Worm (Caenorhabditis elegans) whole organism, midembryonic: Measurements from ENCODE around the gene Y39A1A.2.

ENCODE experiments used
- T22C8.4 ChIP-seq: fragments of 200-800 bp; sonication (Bioruptor generic); IDR thresholded peaks from 2 replicates; pipeline ENCODE4 v1.3.6; 2022; ENCODE audit warnings: missing genetic modification characterization, missing compliant biosample characterization
- cog-1 ChIP-seq: sonication (generic microtip); optimal IDR thresholded peaks from 2 replicates; lab custom pipeline; 2016; ENCODE audit warnings: missing genetic modification characterization, missing compliant biosample characterization
- flt-1 ChIP-seq: fragments of 200-800 bp; sonication (Bioruptor generic); IDR thresholded peaks from 2 replicates; pipeline ENCODE4 v1.3.6; 2022; ENCODE audit warnings: missing genetic modification characterization, missing compliant biosample characterization
- klf-2 ChIP-seq: fragments of 200-800 bp; sonication (Bioruptor generic); conservative IDR thresholded peaks from 2 replicates; pipeline ENCODE4 v1.3.6; 2022; ENCODE audit warnings: missing genetic modification reagents, missing genetic modification characterization, missing compliant biosample characterization
- med-1 ChIP-seq: sonication (generic microtip); optimal IDR thresholded peaks from 2 replicates; lab custom pipeline; 2017; ENCODE audit warnings: missing genetic modification characterization, mild to moderate bottlenecking, missing compliant biosample characterization, antibody characterized with exemption, missing genetic modification reagents; ENCODE audit not compliant: insufficient read depth
- ref-1 ChIP-seq: fragments of 200-800 bp; sonication (Bioruptor generic); conservative IDR thresholded peaks from 2 replicates; pipeline ENCODE4 v1.3.6; 2022; ENCODE audit warnings: missing genetic modification reagents, missing genetic modification characterization, missing compliant biosample characterization
- ztf-23 ChIP-seq: fragments of 200-800 bp; sonication (Bioruptor generic); IDR thresholded peaks from 2 replicates; pipeline ENCODE4 v1.3.6; 2022; ENCODE audit warnings: missing genetic modification reagents, missing genetic modification characterization, missing compliant biosample characterization
- ztf-29 ChIP-seq: fragments of 200-800 bp; sonication (Bioruptor generic); IDR thresholded peaks from 2 replicates; pipeline ENCODE4 v1.3.6; 2022; ENCODE audit warnings: missing genetic modification reagents, missing genetic modification characterization, missing compliant biosample characterization

DNA sequence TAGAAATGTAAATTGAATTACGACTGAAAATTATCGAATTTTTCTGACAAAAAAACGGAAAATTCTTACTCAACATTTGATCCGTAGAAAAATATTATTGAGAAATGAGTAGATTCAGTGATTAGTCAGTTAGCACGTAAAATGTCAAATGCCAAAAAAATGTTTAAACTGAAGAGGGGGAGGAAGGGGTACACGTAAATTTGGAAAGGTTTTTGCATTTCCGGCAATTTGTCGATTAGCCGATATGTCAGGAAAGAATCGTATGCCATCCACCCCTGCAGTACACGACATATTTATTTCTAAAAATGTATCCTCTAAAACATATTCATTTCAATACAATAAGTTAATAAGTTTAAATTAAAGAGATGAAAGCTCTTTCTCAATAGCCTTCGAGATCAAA, 45.5 kb downstream of the Y39A1A.2 start, which contains the start of gene T21C12.4:
- TF ChIP-seq flt-1 (GFP tag; lab: Robert Waterston, UW) (no peak), ztf-23 (GFP tag; lab: Robert Waterston, UW) (no peak), ref-1 (GFP tag; lab: Robert Waterston, UW) (no peak), med-1 (GFP tag; lab: Kevin White, UChicago) (no peak), ztf-29 (GFP tag; lab: Robert Waterston, UW) (no peak), klf-2 (GFP tag; lab: Robert Waterston, UW) (no peak), T22C8.4 (GFP tag; lab: Robert Waterston, UW) (no peak), cog-1 (tag; lab: Kevin White, UChicago) (no peak)
